Fruit fly (Drosophila melanogaster): ENCODE data around the gene bel.

bel gene

dm6 chr3R:8658688-8659087 lies 1.9 kb downstream of the bel start (continued):
- no peak for TF ChIP-seq CG9817 (tag; optimal IDR thresholded peaks at IDR 0.05)
- no peak for TF ChIP-seq ac (GFP tag; optimal IDR thresholded peaks at IDR 0.05)
- TF ChIP-seq CG13624 (GFP tag; optimal IDR thresholded peaks at IDR 0.05): no peak
- TF ChIP-seq CG4360 (GFP tag; IDR thresholded peaks at IDR 0.05): 0 out of 2 replicates have a peak, but pooled peaks have one; percentile 43

dm6 chr3R:8654666-8655065 lies 5.9 kb downstream of the bel start, which contains the start of gene CG42489:
CG42489 (minus strand) TSS chr3R:8654766.
- TF ChIP-seq CG4617 (GFP tag; optimal IDR thresholded peaks at IDR 0.05; ENCODE audit: borderline replicate concordance) (no peak), exex (tag; optimal IDR thresholded peaks at IDR 0.05) (peak; percentile 64), E2f1 (GFP tag; IDR thresholded peaks at IDR 0.05) (no peak), CG3163 (GFP tag; optimal IDR thresholded peaks at IDR 0.05) (no peak), ro (GFP tag; IDR thresholded peaks at IDR 0.05) (no peak), Atf-2 (GFP tag; optimal IDR thresholded peaks at IDR 0.05) (no peak), CG10431 (GFP tag; optimal IDR thresholded peaks at IDR 0.05) (no peak), CG15011 (GFP tag; optimal IDR thresholded peaks at IDR 0.05) (no peak), Doc3 (GFP tag; IDR thresholded peaks at IDR 0.05; ENCODE audit: partially characterized antibody) (no peak), Ada2b (GFP tag; IDR thresholded peaks at IDR 0.05) (no peak), grn (GFP tag; optimal IDR thresholded peaks at IDR 0.05) (peak; percentile 8), CG34376 (GFP tag; optimal IDR thresholded peaks at IDR 0.05) (peak; percentile 6), HmgZ (tag; optimal IDR thresholded peaks at IDR 0.05) (peak; percentile 8)

- no peak for TF ChIP-seq tio (GFP tag; optimal IDR thresholded peaks at IDR 0.05)
- TF ChIP-seq Med (GFP tag): peak; percentile 75
- no peak for TF ChIP-seq tgo (GFP tag; IDR thresholded peaks at IDR 0.05)
- peak; percentile 53 for TF ChIP-seq sens (GFP tag)
- TF ChIP-seq Lpt (GFP tag; optimal IDR thresholded peaks at IDR 0.05): no peak
- no peak for TF ChIP-seq emc (GFP tag; optimal IDR thresholded peaks at IDR 0.05)
- TF ChIP-seq Ets65A (GFP tag): peak; percentile 71
- no peak for TF ChIP-seq CG4282 (GFP tag; optimal IDR thresholded peaks at IDR 0.05)
- TF ChIP-seq gsb (GFP tag; IDR thresholded peaks at IDR 0.05): 0 out of 2 replicates have a peak, but pooled peaks have one; percentile 29
Observed at dm6 chr3R:8654058-8654457, 6.5 kb downstream of the bel start.

- TF ChIP-seq hth (optimal IDR thresholded peaks at IDR 0.05) (no peak), grn (GFP tag; optimal IDR thresholded peaks at IDR 0.05) (no peak), Ssrp (tag; optimal IDR thresholded peaks at IDR 0.05) (peak; percentile 8), YL-1 (GFP tag; optimal IDR thresholded peaks at IDR 0.05) (peak; percentile 60), CG8924 (tag; optimal IDR thresholded peaks at IDR 0.05) (peak; percentile 53), bigmax (GFP tag; optimal IDR thresholded peaks at IDR 0.05) (no peak), CG7271 (tag; optimal IDR thresholded peaks at IDR 0.05) (peak; percentile 36), Lhr (GFP tag; optimal IDR thresholded peaks at IDR 0.05) (no peak), chif (GFP tag; optimal IDR thresholded peaks at IDR 0.05) (peak; percentile 29 to 57), ci (GFP tag; IDR thresholded peaks at IDR 0.05) (peak; percentile 30; the same call in 1 of the 3 replicates), Dek (tag; optimal IDR thresholded peaks at IDR 0.05) (peak; percentile 20), CG10565 (GFP tag; optimal IDR thresholded peaks at IDR 0.05) (no peak), jigr1 (GFP tag; IDR thresholded peaks at IDR 0.05) (no peak), Usf (GFP tag; optimal IDR thresholded peaks at IDR 0.05) (no peak), CG8281 (tag; optimal IDR thresholded peaks at IDR 0.05) (no peak), hkb (optimal IDR thresholded peaks at IDR 0.05) (no peak), hkb (GFP tag; IDR thresholded peaks at IDR 0.05) (peak; percentile 65; the same call in 1 of the 2 replicates), CG9797 (GFP tag; optimal IDR thresholded peaks at IDR 0.05) (no peak), CG16815 (GFP tag; optimal IDR thresholded peaks at IDR 0.05) (peak; percentile 16), nerfin-2 (GFP tag; IDR thresholded peaks at IDR 0.05; ENCODE audit: partially characterized antibody) (peak; percentile 64; the same call in 1 of the 2 replicates), wek (GFP tag; optimal IDR thresholded peaks at IDR 0.05) (no peak), CG14667 (GFP tag; IDR thresholded peaks at IDR 0.05) (peak; percentile 47), CG3163 (GFP tag; optimal IDR thresholded peaks at IDR 0.05) (peak; percentile 28), tup (GFP tag; optimal IDR thresholded peaks at IDR 0.05) (no peak)
Observed at dm6 chr3R:8652731-8653130, 7.8 kb downstream of the bel start, which contains the start of the genes Sys1 and Dhod. Sys1 (plus strand) TSS chr3R:8652821. Dhod (minus strand) TSS chr3R:8652916.
